Worm (Caenorhabditis elegans) whole organism, late embryonic: ENCODE measurements around the gene K12H4.3.

Experiments used
- F13H6.1 ChIP-seq: sonication (generic microtip); optimal IDR thresholded peaks from 2 replicates; lab custom pipeline; 2016; ENCODE audit warnings: missing genetic modification characterization, missing compliant biosample characterization
- T23F11.4 ChIP-seq: fragments of 200-800 bp; sonication (Bioruptor generic); optimal IDR thresholded peaks from 2 replicates; lab custom pipeline; 2018; ENCODE audit warnings: mild to moderate bottlenecking, missing genetic modification characterization, missing compliant biosample characterization
- Y22D7AL.16 ChIP-seq: sonication (generic microtip); optimal IDR thresholded peaks from 2 replicates; lab custom pipeline; 2016; ENCODE audit warnings: missing genetic modification characterization, missing compliant biosample characterization
- ahr-1 ChIP-seq: sonication (generic microtip); optimal IDR thresholded peaks from 2 replicates; lab custom pipeline; 2016; ENCODE audit warnings: missing genetic modification characterization, missing compliant biosample characterization
- ceh-14 ChIP-seq: sonication (generic microtip); optimal IDR thresholded peaks from 2 replicates; lab custom pipeline; 2016; ENCODE audit warnings: missing genotype, missing genetic modification characterization, missing compliant biosample characterization
- ceh-18 ChIP-seq: sonication (generic microtip); optimal IDR thresholded peaks from 2 replicates; lab custom pipeline; 2016; ENCODE audit warnings: missing genetic modification characterization, missing compliant biosample characterization
- ceh-19 ChIP-seq: fragments of 200-800 bp; sonication (Bioruptor generic); optimal IDR thresholded peaks from 2 replicates; lab custom pipeline; 2018; ENCODE audit warnings: mild to moderate bottlenecking, missing genetic modification characterization, missing compliant biosample characterization
- ceh-2 ChIP-seq: sonication (generic microtip); optimal IDR thresholded peaks from 2 replicates; lab custom pipeline; 2016; ENCODE audit warnings: missing genotype, missing genetic modification characterization, missing compliant biosample characterization
- ceh-31 ChIP-seq: sonication (generic microtip); optimal IDR thresholded peaks from 2 replicates; lab custom pipeline; 2016; ENCODE audit warnings: missing genetic modification characterization, missing compliant biosample characterization
- ceh-34 ChIP-seq: sonication (generic microtip); optimal IDR thresholded peaks from 2 replicates; lab custom pipeline; 2016; ENCODE audit warnings: mild to moderate bottlenecking, missing genetic modification characterization, missing compliant biosample characterization
- ceh-45 ChIP-seq: fragments of 200-800 bp; sonication (Bioruptor generic); IDR thresholded peaks from 2 replicates; pipeline ENCODE4 v1.3.6; 2022; ENCODE audit warnings: missing genetic modification reagents, missing genetic modification characterization, missing compliant biosample characterization
- ceh-48 ChIP-seq: sonication (generic microtip); optimal IDR thresholded peaks from 2 replicates; lab custom pipeline; 2016; ENCODE audit warnings: missing genetic modification characterization, inconsistent platforms, missing compliant biosample characterization
- che-1 ChIP-seq: sonication (generic microtip); optimal IDR thresholded peaks from 2 replicates; lab custom pipeline; 2016; ENCODE audit warnings: mild to moderate bottlenecking, missing genetic modification characterization, missing compliant biosample characterization
- dve-1 ChIP-seq: sonication (generic microtip); optimal IDR thresholded peaks from 2 replicates; lab custom pipeline; 2017; ENCODE audit warnings: antibody characterized with exemption, mild to moderate bottlenecking, missing genetic modification characterization, missing compliant biosample characterization
- elt-4 ChIP-seq: sonication (generic microtip); optimal IDR thresholded peaks from 2 replicates; lab custom pipeline; 2016; ENCODE audit warnings: missing genetic modification characterization, missing compliant biosample characterization
- eyg-1 ChIP-seq: sonication (generic microtip); optimal IDR thresholded peaks from 2 replicates; lab custom pipeline; 2016; ENCODE audit warnings: missing genotype, missing genetic modification characterization, missing compliant biosample characterization
- fax-1 ChIP-seq: sonication (generic microtip); optimal IDR thresholded peaks from 2 replicates; lab custom pipeline; 2016; ENCODE audit warnings: missing genotype, missing genetic modification characterization, missing compliant biosample characterization
- hlh-15 ChIP-seq: sonication (generic microtip); optimal IDR thresholded peaks from 2 replicates; lab custom pipeline; 2016; ENCODE audit warnings: missing genetic modification characterization, missing compliant biosample characterization
- hlh-6 ChIP-seq: sonication (generic microtip); optimal IDR thresholded peaks from 2 replicates; lab custom pipeline; 2016; ENCODE audit warnings: missing genotype, missing genetic modification characterization, missing compliant biosample characterization
- hlh-8 ChIP-seq: sonication (generic microtip); optimal IDR thresholded peaks from 2 replicates; lab custom pipeline; 2016; ENCODE audit warnings: missing genotype, missing genetic modification characterization, missing compliant biosample characterization
- lim-6 ChIP-seq: sonication (generic microtip); optimal IDR thresholded peaks from 2 replicates; lab custom pipeline; 2016; ENCODE audit warnings: missing genetic modification characterization, missing compliant biosample characterization
- lin-11 ChIP-seq: fragments of 200-800 bp; sonication (Bioruptor generic); optimal IDR thresholded peaks from 2 replicates; lab custom pipeline; 2018; ENCODE audit warnings: mild to moderate bottlenecking, missing genetic modification characterization, missing compliant biosample characterization
- madf-2 ChIP-seq: sonication (generic microtip); optimal IDR thresholded peaks from 2 replicates; lab custom pipeline; 2017; ENCODE audit warnings: missing genetic modification characterization, missing compliant biosample characterization
- nfya-1 ChIP-seq: sonication (generic microtip); optimal IDR thresholded peaks from 2 replicates; lab custom pipeline; 2017; ENCODE audit warnings: missing genetic modification characterization, mild to moderate bottlenecking, missing compliant biosample characterization, antibody characterized with exemption, moderate library complexity
- odd-2 ChIP-seq: sonication (generic microtip); optimal IDR thresholded peaks from 2 replicates; lab custom pipeline; 2017; ENCODE audit warnings: antibody characterized with exemption, mild to moderate bottlenecking, missing genetic modification characterization, missing compliant biosample characterization
- pax-1 ChIP-seq: fragments of 150-350 bp; optimal IDR thresholded peaks from 2 replicates; lab custom pipeline; 2014; ENCODE audit warnings: missing biosample characterization, missing genetic modification characterization
- pha-4 ChIP-seq: fragments of 150-350 bp; optimal IDR thresholded peaks from 2 replicates; lab custom pipeline; 2018; ENCODE audit warnings: missing biosample characterization, missing genetic modification reagents, missing genetic modification characterization
- rnt-1 ChIP-seq: sonication (generic microtip); optimal IDR thresholded peaks from 2 replicates; lab custom pipeline; 2016; ENCODE audit warnings: missing genetic modification characterization, missing compliant biosample characterization
- sdc-2 ChIP-seq: sonication (generic microtip); optimal IDR thresholded peaks from 2 replicates; lab custom pipeline; 2016; ENCODE audit warnings: missing genotype, missing genetic modification characterization, missing compliant biosample characterization
- sox-4 ChIP-seq: sonication (generic microtip); optimal IDR thresholded peaks from 2 replicates; lab custom pipeline; 2017; ENCODE audit warnings: mild to moderate bottlenecking, missing genetic modification characterization, inconsistent platforms, missing compliant biosample characterization
- syd-9 ChIP-seq: sonication (generic microtip); optimal IDR thresholded peaks from 2 replicates; lab custom pipeline; 2016; ENCODE audit warnings: mild to moderate bottlenecking, missing genetic modification characterization, moderate library complexity, missing compliant biosample characterization
- tbx-2 ChIP-seq: sonication (generic microtip); optimal IDR thresholded peaks from 2 replicates; lab custom pipeline; 2016; ENCODE audit warnings: missing genetic modification characterization, missing compliant biosample characterization
- unc-55 ChIP-seq: sonication (generic microtip); optimal IDR thresholded peaks from 2 replicates; lab custom pipeline; 2017; ENCODE audit warnings: missing biosample characterization, missing genetic modification reagents, missing genetic modification characterization
- unc-86 ChIP-seq: sonication (generic microtip); optimal IDR thresholded peaks from 2 replicates; lab custom pipeline; 2016; ENCODE audit warnings: missing genetic modification characterization, missing compliant biosample characterization

K12H4.3 gene

DNA sequence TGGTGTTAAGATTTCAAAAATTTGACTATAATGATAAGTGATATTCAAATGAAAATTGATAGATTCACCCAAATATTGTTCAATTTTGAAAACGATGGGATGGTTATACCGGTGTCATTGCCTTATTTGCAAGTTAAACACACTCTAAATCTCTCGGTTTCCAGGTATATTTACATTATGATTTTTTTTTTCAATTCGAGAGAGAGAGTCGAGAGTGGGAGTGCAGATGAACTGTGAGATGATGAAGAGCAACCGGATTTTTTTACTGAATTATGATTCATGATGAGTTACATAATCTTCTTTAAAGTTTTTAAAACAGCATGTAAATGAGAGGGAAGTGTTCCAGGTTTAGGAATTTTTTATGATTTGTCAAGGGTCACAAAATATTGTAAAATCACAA, 12.3 kb upstream of the K12H4.3 start, which contains the start of gene F44B9.10:
Gene F44B9.10 (minus strand): TSS at position 101 of the 400 bp plus-strand sequence.
- TF ChIP-seq lim-6 (no peak), unc-86 (tag; lab: Kevin White, UChicago) (no peak), ceh-18 (no peak), elt-4 (no peak), hlh-15 (tag; lab: Kevin White, UChicago) (no peak), ceh-48 (tag; lab: Kevin White, UChicago) (no peak), F13H6.1 (tag; lab: Kevin White, UChicago) (no peak), hlh-6 (tag; lab: Kevin White, UChicago) (no peak), fax-1 (tag; lab: Kevin White, UChicago) (no peak), ceh-31 (no peak), sox-4 (tag; lab: Kevin White, UChicago) (no peak), pax-1 (tag; lab: Kevin White, UChicago) (no peak), ceh-2 (tag; lab: Kevin White, UChicago) (no peak), hlh-8 (no peak), syd-9 (no peak), ceh-14 (tag; lab: Kevin White, UChicago) (no peak), dve-1 (tag; lab: Kevin White, UChicago) (no peak), tbx-2 (tag; lab: Kevin White, UChicago) (no peak), ceh-45 (no peak), T23F11.4 (GFP tag; lab: Kevin White, UChicago) (no peak)

DNA sequence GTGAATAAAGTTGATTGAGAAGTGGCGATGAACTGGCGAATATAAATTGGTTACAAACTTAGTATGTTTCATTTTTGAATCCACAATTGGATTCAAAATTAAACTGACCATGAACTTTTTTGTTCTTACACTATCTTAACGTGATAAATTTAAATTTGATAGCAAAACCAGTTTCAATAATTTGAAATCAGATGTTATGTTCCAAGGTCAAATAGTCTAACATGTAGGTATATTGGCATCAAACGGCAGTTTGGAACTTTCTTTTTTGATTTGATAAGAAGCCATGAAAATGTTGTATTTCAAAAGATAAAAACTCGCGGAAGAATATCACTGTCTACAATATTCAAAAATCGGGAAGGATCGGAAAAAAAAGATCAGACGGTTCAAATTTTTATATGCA, 9.8 kb upstream of the K12H4.3 start:
- TF ChIP-seq ahr-1 (tag; lab: Kevin White, UChicago) (no peak), dve-1 (tag; lab: Kevin White, UChicago) (no peak), eyg-1 (tag; lab: Kevin White, UChicago) (no peak), madf-2 (tag; lab: Kevin White, UChicago) (no peak), ceh-19 (GFP tag; lab: Kevin White, UChicago) (no peak), che-1 (tag; lab: Kevin White, UChicago) (no peak), rnt-1 (tag; lab: Kevin White, UChicago) (no peak), sdc-2 (tag; lab: Kevin White, UChicago) (no peak), Y22D7AL.16 (tag; lab: Kevin White, UChicago) (no peak), pax-1 (tag; lab: Kevin White, UChicago) (no peak), pha-4 (tag; lab: Kevin White, UChicago) (no peak), hlh-8 (no peak), ceh-31 (no peak)

DNA sequence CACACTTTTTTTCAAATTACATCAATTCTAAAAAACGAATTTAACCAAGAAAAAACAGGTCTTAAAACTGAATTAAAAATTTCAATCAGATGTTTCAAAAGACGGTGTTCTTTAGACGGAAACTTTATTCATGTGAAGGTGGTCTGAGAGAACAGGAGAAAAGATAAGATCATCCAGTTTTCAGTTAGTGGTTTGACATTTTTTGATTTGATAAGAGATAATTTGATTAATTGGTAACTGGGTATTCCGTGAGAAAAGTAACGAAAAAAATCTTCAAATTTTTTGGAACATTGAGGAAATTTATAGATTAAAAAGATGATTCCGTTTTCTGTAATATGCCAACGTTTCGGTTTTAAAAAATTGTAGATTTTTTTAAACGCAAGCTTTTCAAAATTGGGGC, 9.3 kb upstream of the K12H4.3 start:
- TF ChIP-seq ceh-45 (no peak), Y22D7AL.16 (tag; lab: Kevin White, UChicago) (no peak)

DNA sequence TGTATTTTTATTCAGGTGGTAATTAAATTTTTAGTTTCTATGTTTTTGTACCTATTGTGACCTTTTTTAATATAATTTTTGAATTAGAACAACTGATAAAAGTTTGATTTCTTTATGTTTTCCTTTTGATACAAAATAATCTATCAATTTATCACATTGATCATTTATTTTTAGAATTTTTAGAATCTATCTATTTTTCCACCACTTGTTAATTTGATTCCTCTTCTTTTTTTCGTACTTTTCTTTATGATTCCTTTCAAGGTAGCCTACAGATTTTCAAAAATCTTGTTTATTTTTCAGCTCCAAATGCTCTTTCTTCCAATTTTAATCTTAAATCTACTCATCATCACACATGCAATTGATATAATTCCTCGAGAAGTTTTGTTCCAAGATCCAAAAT, 7.9 kb upstream of the K12H4.3 start, which contains the start of gene dpf-6:
Gene dpf-6 (plus strand): TSS at position 301 of the 400 bp plus-strand sequence.
- TF ChIP-seq ceh-34 (tag; lab: Kevin White, UChicago) (no peak), rnt-1 (tag; lab: Kevin White, UChicago) (no peak), odd-2 (tag; lab: Kevin White, UChicago) (no peak), lin-11 (tag; lab: Kevin White, UChicago) (no peak), lim-6 (no peak), nfya-1 (tag; lab: Kevin White, UChicago) (no peak), ceh-19 (GFP tag; lab: Kevin White, UChicago) (no peak)

DNA sequence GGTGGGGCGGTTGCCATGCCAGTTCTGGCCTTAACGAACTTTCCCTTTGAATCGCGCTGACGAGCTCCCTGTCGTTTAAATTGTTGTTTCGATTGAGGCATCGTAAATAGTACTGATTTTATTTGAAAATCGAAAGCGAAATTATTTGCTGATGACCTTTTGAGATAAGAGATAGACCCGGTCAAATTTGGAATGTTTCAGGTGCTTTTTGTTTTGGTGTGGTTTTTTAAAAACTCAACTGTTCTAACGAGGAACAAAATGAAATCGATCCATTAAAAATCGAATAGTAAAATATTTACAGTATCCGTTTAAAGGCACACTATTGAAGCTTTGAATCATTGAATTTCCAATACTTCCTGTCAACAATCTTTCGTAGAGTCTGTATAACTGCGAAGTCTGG, 3.1 kb upstream of the K12H4.3 start, which contains the start of gene K12H4.6:
Gene K12H4.6 (minus strand): TSS at position 101 of the 400 bp plus-strand sequence.
- no peak for TF ChIP-seq lin-11 (tag; lab: Kevin White, UChicago)
- TF ChIP-seq unc-55 (GFP tag; lab: Kevin White, UChicago): no peak
- no peak for TF ChIP-seq pha-4 (tag; lab: Kevin White, UChicago)
